Fruit fly (Drosophila melanogaster) whole organism, embryonic: ENCODE data around the gene qjt.

Source experiments
- Atf-2 ChIP-seq: fragments of 200-800 bp; sonication (Bioruptor generic); optimal IDR thresholded peaks from 2 replicates; lab custom pipeline; 2016; ENCODE audit warnings: missing biosample characterization, missing genetic modification characterization
- Atf6 ChIP-seq: fragments of 200-800 bp; sonication (Bioruptor generic); IDR thresholded peaks from 2 replicates; pipeline ENCODE4 v1.3.6; 2022; ENCODE audit warnings: missing biosample characterization, missing genetic modification characterization
- CG11696 ChIP-seq: fragments of 200-800 bp; sonication (Bioruptor generic); IDR thresholded peaks from 2 replicates; pipeline ENCODE4 v1.3.6; 2022; ENCODE audit warnings: missing biosample characterization, missing genetic modification characterization
- CG12104 ChIP-seq: fragments of 200-800 bp; sonication (Bioruptor generic); optimal IDR thresholded peaks from 3 replicates; lab custom pipeline; 2016; ENCODE audit warnings: missing biosample characterization, missing genetic modification characterization
- CG12659 ChIP-seq: fragments of 200-800 bp; sonication (Bioruptor generic); optimal IDR thresholded peaks from 3 replicates; lab custom pipeline; 2017; ENCODE audit warnings: mild to moderate bottlenecking, missing biosample characterization, missing genetic modification reagents, missing genetic modification characterization
- CG13123 ChIP-seq: fragments of 200-800 bp; sonication (Bioruptor generic); optimal IDR thresholded peaks from 2 replicates; lab custom pipeline; 2016; ENCODE audit warnings: missing biosample characterization, missing genetic modification characterization
- CG13287 ChIP-seq: fragments of 200-800 bp; sonication (Bioruptor generic); IDR thresholded peaks from 2 replicates; pipeline ENCODE4 v1.3.6; 2022; ENCODE audit warnings: missing biosample characterization, missing genetic modification characterization; ENCODE audit not compliant: partially characterized antibody
- CG13424 ChIP-seq: fragments of 200-800 bp; sonication (Bioruptor generic); optimal IDR thresholded peaks from 2 replicates; lab custom pipeline; 2019; ENCODE audit warnings: missing biosample characterization, mild to moderate bottlenecking, missing genetic modification characterization, moderate library complexity
- CG15601 ChIP-seq: fragments of 200-800 bp; sonication (Bioruptor generic); optimal IDR thresholded peaks from 3 replicates; lab custom pipeline; 2019; ENCODE audit warnings: missing biosample characterization, mild to moderate bottlenecking, missing genetic modification characterization, moderate library complexity
- CG15696 ChIP-seq: fragments of 200-800 bp; sonication (Bioruptor generic); optimal IDR thresholded peaks from 2 replicates; lab custom pipeline; 2019; ENCODE audit warnings: missing biosample characterization, mild to moderate bottlenecking, missing genetic modification characterization, moderate library complexity
- CG1602 ChIP-seq: fragments of 200-800 bp; sonication (Bioruptor generic); optimal IDR thresholded peaks from 3 replicates; lab custom pipeline; 2016; ENCODE audit warnings: missing biosample characterization, missing genetic modification characterization
- CG1792 ChIP-seq: fragments of 200-800 bp; sonication (Bioruptor generic); optimal IDR thresholded peaks from 2 replicates; lab custom pipeline; 2016; ENCODE audit warnings: missing biosample characterization, missing genetic modification characterization
- CG18011 ChIP-seq: fragments of 200-800 bp; sonication (Bioruptor generic); optimal IDR thresholded peaks from 2 replicates; lab custom pipeline; 2017; ENCODE audit warnings: missing biosample characterization, missing genetic modification characterization, mild to moderate bottlenecking, moderate library complexity, missing genotype
- CG18619 ChIP-seq: fragments of 200-800 bp; sonication (Bioruptor generic); optimal IDR thresholded peaks from 3 replicates; lab custom pipeline; 2017; ENCODE audit warnings: missing biosample characterization, mild to moderate bottlenecking, missing genetic modification characterization
- CG18764 ChIP-seq: fragments of 200-800 bp; sonication (Bioruptor generic); optimal IDR thresholded peaks from 3 replicates; lab custom pipeline; 2016; ENCODE audit warnings: missing biosample characterization, missing genetic modification characterization
- CG2678 ChIP-seq: fragments of 200-800 bp; sonication (Bioruptor generic); optimal IDR thresholded peaks from 3 replicates; lab custom pipeline; 2019; ENCODE audit warnings: missing biosample characterization, mild to moderate bottlenecking, missing genetic modification characterization, moderate library complexity
- CG2712 ChIP-seq: fragments of 200-800 bp; optimal IDR thresholded peaks from 3 replicates; lab custom pipeline; 2019; ENCODE audit warnings: missing biosample characterization, mild to moderate bottlenecking, missing genetic modification characterization, moderate library complexity
- CG32532 ChIP-seq: fragments of 200-800 bp; sonication (Bioruptor generic); IDR thresholded peaks from 2 replicates; pipeline ENCODE4 v1.3.6; 2022; ENCODE audit warnings: missing biosample characterization, missing genetic modification characterization
- CG6272 ChIP-seq: fragments of 200-800 bp; sonication (Bioruptor generic); IDR thresholded peaks from 2 replicates; pipeline ENCODE4 v1.3.6; 2022; ENCODE audit warnings: missing biosample characterization, missing genetic modification characterization
- CG8281 ChIP-seq: fragments of 200-800 bp; sonication (Bioruptor generic); optimal IDR thresholded peaks from 2 replicates; lab custom pipeline; 2018; ENCODE audit warnings: missing biosample characterization, mild to moderate bottlenecking, missing genetic modification characterization, moderate library complexity
- CG8388 ChIP-seq: fragments of 200-800 bp; sonication (Bioruptor generic); optimal IDR thresholded peaks from 2 replicates; lab custom pipeline; 2019; ENCODE audit warnings: missing biosample characterization, mild to moderate bottlenecking, missing genetic modification characterization, moderate library complexity
- CG8765 ChIP-seq: fragments of 200-800 bp; sonication (Bioruptor generic); IDR thresholded peaks from 2 replicates; pipeline ENCODE4 v1.3.6; 2022; ENCODE audit warnings: missing biosample characterization, missing genetic modification characterization
- CkIIα-i1 ChIP-seq: fragments of 200-800 bp; sonication (Bioruptor generic); IDR thresholded peaks from 2 replicates; pipeline ENCODE4 v1.3.6; 2022; ENCODE audit warnings: missing biosample characterization, missing genetic modification characterization
- Deaf1 ChIP-seq: fragments of 200-800 bp; optimal IDR thresholded peaks from 3 replicates; lab custom pipeline; 2019; ENCODE audit warnings: missing biosample characterization, mild to moderate bottlenecking, missing genetic modification characterization, moderate library complexity
- Dp ChIP-seq: fragments of 200-800 bp; sonication (Bioruptor generic); optimal IDR thresholded peaks from 2 replicates; lab custom pipeline; 2018; ENCODE audit warnings: missing biosample characterization, mild to moderate bottlenecking, missing genetic modification characterization, moderate library complexity
- Fer1 ChIP-seq: fragments of 200-800 bp; sonication (Bioruptor generic); optimal IDR thresholded peaks from 2 replicates; lab custom pipeline; 2017; ENCODE audit warnings: missing biosample characterization, mild to moderate bottlenecking, missing genetic modification characterization
- Fer2 ChIP-seq: fragments of 200-800 bp; sonication (Bioruptor generic); optimal IDR thresholded peaks from 2 replicates; lab custom pipeline; 2018; ENCODE audit warnings: missing biosample characterization, mild to moderate bottlenecking, missing genetic modification characterization, moderate library complexity
- HLH54F ChIP-seq: fragments of 200-800 bp; sonication (Bioruptor generic); optimal IDR thresholded peaks from 3 replicates; lab custom pipeline; 2016; ENCODE audit warnings: missing biosample characterization, missing genetic modification characterization
- Hr51 ChIP-seq, 2 experiments: fragments of 200-800 bp; sonication (Bioruptor generic); optimal IDR thresholded peaks; 2 replicates in 1 of 2; 3 replicates in 1 of 2; lab custom pipeline; 2016 to 2018; ENCODE audit warnings: missing biosample characterization in 2 of 2, missing genetic modification characterization in 2 of 2, mild to moderate bottlenecking in 1 of 2, moderate library complexity in 1 of 2
- NK7.1 ChIP-seq: fragments of 200-800 bp; sonication (Bioruptor generic); optimal IDR thresholded peaks from 3 replicates; lab custom pipeline; 2016; ENCODE audit warnings: missing biosample characterization, missing genetic modification characterization
- Nf-YA ChIP-seq: fragments of 200-800 bp; sonication (Bioruptor generic); IDR thresholded peaks from 2 replicates; pipeline ENCODE4 v1.3.6; 2022; ENCODE audit warnings: missing biosample characterization, missing genetic modification characterization
- NfI ChIP-seq: fragments of 200-800 bp; sonication (Bioruptor generic); optimal IDR thresholded peaks from 3 replicates; lab custom pipeline; 2018; ENCODE audit warnings: missing biosample characterization, mild to moderate bottlenecking, missing genetic modification characterization, moderate library complexity
- Scr ChIP-seq: fragments of 200-800 bp; sonication (Bioruptor generic); IDR thresholded peaks from 2 replicates; pipeline ENCODE4 v1.3.6; 2022; ENCODE audit warnings: missing biosample characterization, missing genetic modification characterization; ENCODE audit not compliant: partially characterized antibody
- bab2 ChIP-seq: fragments of 200-800 bp; sonication (Bioruptor generic); optimal IDR thresholded peaks from 2 replicates; lab custom pipeline; 2016; ENCODE audit warnings: missing biosample characterization, missing genetic modification characterization
- ci ChIP-seq: fragments of 200-800 bp; sonication (Bioruptor generic); IDR thresholded peaks from 3 replicates; pipeline ENCODE4 v1.3.6; 2022; ENCODE audit warnings: missing biosample characterization, missing genetic modification characterization
- crol ChIP-seq: fragments of 200-800 bp; sonication (Bioruptor generic); IDR thresholded peaks from 2 replicates; pipeline ENCODE4 v1.3.6; 2022; ENCODE audit warnings: missing biosample characterization, missing genetic modification characterization
- danr ChIP-seq: fragments of 200-800 bp; sonication (Bioruptor generic); IDR thresholded peaks from 2 replicates; pipeline ENCODE4 v1.3.6; 2022; ENCODE audit warnings: missing biosample characterization, missing genetic modification characterization
- dimm ChIP-seq: fragments of 200-800 bp; sonication (Bioruptor generic); IDR thresholded peaks from 2 replicates; pipeline ENCODE4 v1.3.6; 2022; ENCODE audit warnings: missing biosample characterization, missing genetic modification characterization
- dm ChIP-seq: fragments of 200-800 bp; sonication (Bioruptor generic); optimal IDR thresholded peaks from 3 replicates; lab custom pipeline; 2016; ENCODE audit warnings: missing biosample characterization, missing genetic modification characterization
- dmrt11E ChIP-seq: fragments of 200-800 bp; sonication (Bioruptor generic); optimal IDR thresholded peaks from 3 replicates; lab custom pipeline; 2018; ENCODE audit warnings: missing biosample characterization, mild to moderate bottlenecking, missing genetic modification characterization, moderate library complexity
- esg ChIP-seq: fragments of 200-800 bp; sonication (Bioruptor generic); conservative IDR thresholded peaks from 2 replicates; pipeline ENCODE4 v1.3.6; 2022; ENCODE audit warnings: missing biosample characterization, missing genetic modification characterization
- fd96Cb ChIP-seq: fragments of 200-800 bp; sonication (Bioruptor generic); optimal IDR thresholded peaks from 2 replicates; lab custom pipeline; 2018; ENCODE audit warnings: missing biosample characterization, mild to moderate bottlenecking, missing genetic modification characterization, moderate library complexity
- gem ChIP-seq: fragments of 200-800 bp; sonication (Bioruptor generic); optimal IDR thresholded peaks from 2 replicates; lab custom pipeline; 2019; ENCODE audit warnings: missing biosample characterization, mild to moderate bottlenecking, missing genetic modification characterization, moderate library complexity
- gro ChIP-seq: fragments of 200-800 bp; sonication (Bioruptor generic); optimal IDR thresholded peaks from 2 replicates; lab custom pipeline; 2016; ENCODE audit warnings: missing biosample characterization, missing genetic modification characterization
- nerfin-1 ChIP-seq: fragments of 200-800 bp; sonication (Bioruptor generic); optimal IDR thresholded peaks from 3 replicates; lab custom pipeline; 2019; ENCODE audit warnings: missing biosample characterization, mild to moderate bottlenecking, missing genetic modification characterization, moderate library complexity
- pnt ChIP-seq: fragments of 200-800 bp; sonication (Bioruptor generic); optimal IDR thresholded peaks from 3 replicates; lab custom pipeline; 2016; ENCODE audit warnings: missing biosample characterization, missing genetic modification characterization
- ranshi ChIP-seq: fragments of 200-800 bp; sonication (Bioruptor generic); IDR thresholded peaks from 2 replicates; pipeline ENCODE4 v1.3.6; 2022; ENCODE audit warnings: missing biosample characterization, missing genetic modification characterization
- schlank ChIP-seq: fragments of 200-800 bp; sonication (Bioruptor generic); optimal IDR thresholded peaks from 2 replicates; lab custom pipeline; 2018; ENCODE audit warnings: missing biosample characterization, mild to moderate bottlenecking, missing genetic modification characterization
- sna ChIP-seq: fragments of 200-800 bp; sonication (Bioruptor generic); IDR thresholded peaks from 2 replicates; pipeline ENCODE4 v1.3.6; 2022; ENCODE audit warnings: missing biosample characterization, missing genetic modification characterization; ENCODE audit not compliant: partially characterized antibody
- ssp ChIP-seq: fragments of 200-800 bp; sonication (Bioruptor generic); IDR thresholded peaks from 2 replicates; pipeline ENCODE4 v1.3.6; 2022; ENCODE audit warnings: missing biosample characterization, missing genetic modification characterization
- ttk ChIP-seq: fragments of 200-800 bp; sonication (Bioruptor generic); IDR thresholded peaks from 2 replicates; pipeline ENCODE4 v2.1.2; 2022; ENCODE audit warnings: missing biosample characterization, missing genetic modification characterization

The qjt gene

DNA sequence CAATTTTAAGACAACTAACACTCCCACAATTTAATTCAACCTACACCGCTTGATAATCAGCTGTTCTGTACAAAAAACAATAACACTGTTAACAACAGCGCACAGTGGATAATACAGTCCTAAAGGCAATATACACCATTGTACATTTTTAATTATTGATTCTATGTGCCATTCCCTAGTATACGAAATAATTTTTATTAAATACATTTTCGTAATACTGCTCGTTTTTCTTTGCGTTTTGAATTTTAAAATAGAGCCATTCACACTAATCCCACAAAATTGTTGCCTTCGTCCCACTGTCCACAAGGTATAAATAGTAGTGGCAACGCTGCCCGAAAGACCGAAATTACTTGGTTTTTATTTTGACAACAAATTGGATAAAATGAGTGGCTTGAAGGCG lies 45.3 kb upstream of the qjt start, which contains the start of the genes Coq4 and CG32176 (continued):
- TF ChIP-seq CG32532 (GFP tag; lab: Robert Waterston, UW) (peak; percentile 99), CG8765 (GFP tag; lab: Robert Waterston, UW) (peak; percentile 97), CG12659 (peak; percentile 98), gem (tag; lab: Kevin White, UChicago) (peak; percentile 99), CG18764 (GFP tag; lab: Kevin White, UChicago) (peak; percentile 98), dm (peak; percentile 96), CG12104 (GFP tag; lab: Kevin White, UChicago) (peak; percentile 94), CG2712 (tag; lab: Kevin White, UChicago) (peak; percentile 98), Dp (GFP tag; lab: Kevin White, UChicago) (peak; percentile 34), schlank (peak; percentile 97), CG18011 (GFP tag; lab: Kevin White, UChicago) (peak; percentile 90), crol (GFP tag; lab: Robert Waterston, UW) (peak; percentile 69), Fer2 (tag; lab: Kevin White, UChicago) (peak; percentile 97), dmrt11E (tag; lab: Kevin White, UChicago) (peak; percentile 97), esg (GFP tag; lab: Robert Waterston, UW) (peak; percentile 97), CG6272 (GFP tag; lab: Robert Waterston, UW) (peak; percentile 97), CG8281 (tag; lab: Kevin White, UChicago) (peak; percentile 89), gro (GFP tag; lab: Kevin White, UChicago) (peak; percentile 98), CG13424 (peak; percentile 98), CG13287 (GFP tag; lab: Robert Waterston, UW) (peak; percentile 79), ranshi (GFP tag; lab: Robert Waterston, UW) (peak; percentile 98), NfI (peak; percentile 98), Scr (GFP tag; lab: Robert Waterston, UW) (peak; percentile 48), nerfin-1 (peak; percentile 94), CkIIα-i1 (peak; percentile 84), ttk (GFP tag; lab: Robert Waterston, UW) (peak; percentile 97), dimm (GFP tag; lab: Robert Waterston, UW) (peak; percentile 95), CG1602 (peak; percentile 98), Hr51 (GFP tag; optimal IDR thresholded peaks at IDR 0.05; lab: Kevin White, UChicago) (peak; percentile 98 to 99), NK7.1 (peak; percentile 96), HLH54F (GFP tag; lab: Kevin White, UChicago) (peak; percentile 99), Atf-2 (GFP tag; lab: Kevin White, UChicago) (peak; percentile 98), sna (GFP tag; lab: Robert Waterston, UW) (peak; percentile 70), CG11696 (GFP tag; lab: Robert Waterston, UW) (peak; percentile 87), CG13123 (peak; percentile 96), pnt (GFP tag; lab: Kevin White, UChicago) (peak; percentile 98), CG8388 (GFP tag; lab: Kevin White, UChicago) (peak; percentile 97), Fer1 (GFP tag; lab: Kevin White, UChicago) (peak; percentile 97), CG15696 (tag; lab: Kevin White, UChicago) (peak; percentile 98), Atf6 (GFP tag; lab: Robert Waterston, UW) (peak; percentile 97), danr (GFP tag; lab: Robert Waterston, UW) (peak; percentile 92), Deaf1 (tag; lab: Kevin White, UChicago) (peak; percentile 81), Nf-YA (GFP tag; lab: Robert Waterston, UW) (peak; percentile 92), CG1792 (GFP tag; lab: Kevin White, UChicago) (peak; percentile 96), CG15601 (tag; lab: Kevin White, UChicago) (peak; percentile 94), CG2678 (tag; lab: Kevin White, UChicago) (peak; percentile 97), fd96Cb (peak; percentile 98), ci (GFP tag; lab: Robert Waterston, UW) (peak; percentile 98), CG18619 (GFP tag; lab: Kevin White, UChicago) (peak; percentile 96), ssp (GFP tag; lab: Robert Waterston, UW) (peak; percentile 92), bab2 (GFP tag; lab: Kevin White, UChicago) (peak; percentile 98)
